Worm (Caenorhabditis elegans) whole organism, late embryonic: ENCODE measurements around the gene R11H6.5.

Experiments used
- F13H6.1 ChIP-seq: sonication (generic microtip); optimal IDR thresholded peaks from 2 replicates; lab custom pipeline; 2016; ENCODE audit warnings: missing genetic modification characterization, missing compliant biosample characterization
- ama-1 ChIP-seq: fragments of 150-350 bp; optimal IDR thresholded peaks from 2 replicates; lab custom pipeline; 2014
- elt-2 ChIP-seq: sonication (generic microtip); optimal IDR thresholded peaks from 2 replicates; lab custom pipeline; 2016; ENCODE audit warnings: missing genetic modification reagents, missing genetic modification characterization, missing compliant biosample characterization
- fkh-10 ChIP-seq: fragments of 150-350 bp; optimal IDR thresholded peaks from 2 replicates; lab custom pipeline; 2014; ENCODE audit warnings: missing biosample characterization, missing genetic modification reagents, missing genetic modification characterization
- nhr-11 ChIP-seq: fragments of 150-350 bp; optimal IDR thresholded peaks from 2 replicates; lab custom pipeline; 2014; ENCODE audit warnings: missing biosample characterization, missing genetic modification characterization
- pag-3 ChIP-seq: sonication (generic microtip); optimal IDR thresholded peaks from 2 replicates; lab custom pipeline; 2016; ENCODE audit warnings: missing compliant biosample characterization, missing genetic modification characterization, borderline replicate concordance
- pat-9 ChIP-seq: fragments of 200-800 bp; sonication (Bioruptor generic); optimal IDR thresholded peaks from 2 replicates; lab custom pipeline; 2018; ENCODE audit warnings: mild to moderate bottlenecking, missing genetic modification characterization, moderate library complexity, missing compliant biosample characterization
- unc-55 ChIP-seq: sonication (generic microtip); optimal IDR thresholded peaks from 2 replicates; lab custom pipeline; 2017; ENCODE audit warnings: missing biosample characterization, missing genetic modification reagents, missing genetic modification characterization

ce11 chrV:14658131-14658530 lies 46.1 kb upstream of the R11H6.5 start, which contains the start of gene slc-25A29:
- TF ChIP-seq nhr-11 (tag; lab: Kevin White, UChicago) (no peak), pag-3 (no peak), ama-1 (no peak), elt-2 (tag; lab: Kevin White, UChicago) (no peak), pat-9 (tag; lab: Kevin White, UChicago) (no peak), fkh-10 (GFP tag; lab: Kevin White, UChicago) (no peak), F13H6.1 (tag; lab: Kevin White, UChicago) (no peak), unc-55 (GFP tag; lab: Kevin White, UChicago) (no peak)
